In genomic region chr3L:2825377-2825776, dm6 we compare ENCODE assay signal across 2 fruit fly cellular contexts.
A peak's percentile ranks its signal among the peaks of the same experiment; 100 is the strongest.
TF ChIP-seq lines count a peak whose summit lies in the region.

No protein-coding gene starts in this region.

TF ChIP-seq in whole organism, embryonic, 481 proteins besides CTCF, POLR2A, EP300 and RAD21 (continued from another document and continues in another):
- TF ChIP-seq cato (GFP tag; optimal IDR thresholded peaks at IDR 0.05; lab: Kevin White, UChicago; ENCODE audit: borderline replicate concordance) = no peak
- TF ChIP-seq CG18262 (tag; optimal IDR thresholded peaks at IDR 0.05; lab: Kevin White, UChicago) = peak; percentile 68
- TF ChIP-seq CG15011 (GFP tag; optimal IDR thresholded peaks at IDR 0.05; lab: Kevin White, UChicago) = peak; percentile 26
- TF ChIP-seq Kr (GFP tag; optimal IDR thresholded peaks at IDR 0.05; lab: Kevin White, UChicago) = no peak
- no peak for TF ChIP-seq CG17186 (GFP tag; optimal IDR thresholded peaks at IDR 0.05; lab: Kevin White, UChicago)
- TF ChIP-seq CG12391 (tag; optimal IDR thresholded peaks at IDR 0.05; lab: Kevin White, UChicago) = peak; percentile 67
- TF ChIP-seq CG42726 (GFP tag; IDR thresholded peaks at IDR 0.05; lab: Robert Waterston, UW; ENCODE audit: partially characterized antibody) = no peak
- no peak for TF ChIP-seq B-H2 (GFP tag; optimal IDR thresholded peaks at IDR 0.05; lab: Kevin White, UChicago)
- TF ChIP-seq cas (GFP tag; IDR thresholded peaks at IDR 0.05; lab: Robert Waterston, UW) = no peak
- TF ChIP-seq esg (GFP tag; conservative IDR thresholded peaks at IDR 0.05; lab: Robert Waterston, UW) = peak; percentile 40
- TF ChIP-seq CG7928 (GFP tag; optimal IDR thresholded peaks at IDR 0.05; lab: Kevin White, UChicago) = no peak
- 0 out of 2 replicates have a peak, but pooled peaks have one; percentile 24 for TF ChIP-seq dati (GFP tag; IDR thresholded peaks at IDR 0.05; lab: Robert Waterston, UW)
- no peak for TF ChIP-seq cg (GFP tag; optimal IDR thresholded peaks at IDR 0.05; lab: Kevin White, UChicago)
- no peak; the same call in 1 of the 2 replicates for TF ChIP-seq Atf6 (GFP tag; IDR thresholded peaks at IDR 0.05; lab: Robert Waterston, UW)
- TF ChIP-seq dmrt11E (tag; optimal IDR thresholded peaks at IDR 0.05; lab: Kevin White, UChicago) = no peak
- no peak for TF ChIP-seq CG4282 (GFP tag; optimal IDR thresholded peaks at IDR 0.05; lab: Kevin White, UChicago)
- TF ChIP-seq Side (GFP tag; optimal IDR thresholded peaks at IDR 0.05; lab: Kevin White, UChicago) = peak; percentile 9
- no peak for TF ChIP-seq inv (GFP tag; IDR thresholded peaks at IDR 0.05; lab: Robert Waterston, UW; ENCODE audit: partially characterized antibody)
- no peak for TF ChIP-seq CG17612 (GFP tag; IDR thresholded peaks at IDR 0.05; lab: Robert Waterston, UW)
- TF ChIP-seq BtbVII (GFP tag; optimal IDR thresholded peaks at IDR 0.05; lab: Kevin White, UChicago) = peak; percentile 58
- no peak for TF ChIP-seq vnd (GFP tag; IDR thresholded peaks at IDR 0.05; lab: Robert Waterston, UW; ENCODE audit: partially characterized antibody)
- no peak for TF ChIP-seq CG4617 (GFP tag; optimal IDR thresholded peaks at IDR 0.05; lab: Kevin White, UChicago; ENCODE audit: borderline replicate concordance)
- TF ChIP-seq CG17568 (GFP tag; optimal IDR thresholded peaks at IDR 0.05; lab: Kevin White, UChicago) = no peak
- no peak for TF ChIP-seq CG4854 (GFP tag; optimal IDR thresholded peaks at IDR 0.05; lab: Kevin White, UChicago)
- no peak for TF ChIP-seq CG15073 (GFP tag; optimal IDR thresholded peaks at IDR 0.05; lab: Kevin White, UChicago)
- TF ChIP-seq CG7372 (GFP tag; IDR thresholded peaks at IDR 0.05; lab: Robert Waterston, UW) = no peak
- TF ChIP-seq sens-2 (GFP tag; IDR thresholded peaks at IDR 0.05; lab: Robert Waterston, UW) = no peak
- TF ChIP-seq Lim3 (GFP tag; IDR thresholded peaks at IDR 0.05; lab: Robert Waterston, UW) = no peak
- TF ChIP-seq hb (GFP tag; IDR thresholded peaks at IDR 0.05; lab: Robert Waterston, UW; ENCODE audit: partially characterized antibody) = no peak
- TF ChIP-seq Taf1 (GFP tag; IDR thresholded peaks at IDR 0.05; lab: Robert Waterston, UW) = no peak
- no peak for TF ChIP-seq CHES-1-like (GFP tag; optimal IDR thresholded peaks at IDR 0.05; lab: Kevin White, UChicago)
- no peak for TF ChIP-seq jigr1 (GFP tag; IDR thresholded peaks at IDR 0.05; lab: Robert Waterston, UW)
- peak; percentile 12 for TF ChIP-seq fd3F (GFP tag; optimal IDR thresholded peaks at IDR 0.05; lab: Kevin White, UChicago)
- TF ChIP-seq CG6791 (GFP tag; IDR thresholded peaks at IDR 0.05; lab: Robert Waterston, UW; ENCODE audit: partially characterized antibody) = no peak
- no peak for TF ChIP-seq Drgx (GFP tag; IDR thresholded peaks at IDR 0.05; lab: Robert Waterston, UW)
- TF ChIP-seq Max (GFP tag; optimal IDR thresholded peaks at IDR 0.05; lab: Kevin White, UChicago) = no peak
- peak in 1 of 2 experiments; percentile 31 for TF ChIP-seq Eip74EF (GFP tag; optimal IDR thresholded peaks at IDR 0.05; lab: Kevin White, UChicago)
- TF ChIP-seq Camta (GFP tag; optimal IDR thresholded peaks at IDR 0.05; lab: Kevin White, UChicago) = peak; percentile 16
- TF ChIP-seq sim (GFP tag; IDR thresholded peaks at IDR 0.05; lab: Robert Waterston, UW) = no peak
- TF ChIP-seq Oaz (GFP tag; IDR thresholded peaks at IDR 0.05; lab: Robert Waterston, UW) = 0 out of 2 replicates have a peak, but pooled peaks have one; percentile 9
- no peak for TF ChIP-seq Atf3 (GFP tag; optimal IDR thresholded peaks at IDR 0.05; lab: Kevin White, UChicago)
- no peak for TF ChIP-seq Neu2 (GFP tag; optimal IDR thresholded peaks at IDR 0.05; lab: Kevin White, UChicago; ENCODE audit: borderline replicate concordance)
- TF ChIP-seq zfh2 (GFP tag; optimal IDR thresholded peaks at IDR 0.05; lab: Kevin White, UChicago) = no peak
- no peak for TF ChIP-seq CG18476 (GFP tag; optimal IDR thresholded peaks at IDR 0.05; lab: Kevin White, UChicago)
- TF ChIP-seq CG9437 (GFP tag; optimal IDR thresholded peaks at IDR 0.05; lab: Kevin White, UChicago) = no peak
- no peak for TF ChIP-seq NFAT (GFP tag; IDR thresholded peaks at IDR 0.05; lab: Robert Waterston, UW)
- TF ChIP-seq CG6683 (GFP tag; optimal IDR thresholded peaks at IDR 0.05; lab: Kevin White, UChicago) = peak; percentile 38
- TF ChIP-seq CG14050 (GFP tag; IDR thresholded peaks at IDR 0.05; lab: Robert Waterston, UW) = no peak
- TF ChIP-seq grau (tag; optimal IDR thresholded peaks at IDR 0.05; lab: Kevin White, UChicago) = peak; percentile 68
- no peak for TF ChIP-seq h (optimal IDR thresholded peaks at IDR 0.05; lab: Kevin White, UChicago)
- TF ChIP-seq dimm (GFP tag; IDR thresholded peaks at IDR 0.05; lab: Robert Waterston, UW) = no peak
- TF ChIP-seq bab2 (GFP tag; optimal IDR thresholded peaks at IDR 0.05; lab: Kevin White, UChicago) = peak; percentile 52
- peak; percentile 75 for TF ChIP-seq CG31441 (GFP tag; IDR thresholded peaks at IDR 0.05; lab: Robert Waterston, UW)
- no peak for TF ChIP-seq corto (GFP tag; optimal IDR thresholded peaks at IDR 0.05; lab: Kevin White, UChicago)
- peak; percentile 52 for TF ChIP-seq sob (GFP tag; IDR thresholded peaks at IDR 0.05; lab: Robert Waterston, UW)
- TF ChIP-seq scrt (GFP tag; optimal IDR thresholded peaks at IDR 0.05; lab: Kevin White, UChicago) = peak; percentile 46
- peak; percentile 21 for TF ChIP-seq CG12155 (GFP tag; optimal IDR thresholded peaks at IDR 0.05; lab: Kevin White, UChicago)
- TF ChIP-seq schlank (tag; optimal IDR thresholded peaks at IDR 0.05; lab: Kevin White, UChicago) = no peak
- no peak for TF ChIP-seq gcm2 (GFP tag; optimal IDR thresholded peaks at IDR 0.05; lab: Kevin White, UChicago)
- no peak for TF ChIP-seq aop (GFP tag; IDR thresholded peaks at IDR 0.05; lab: Robert Waterston, UW)
- no peak for TF ChIP-seq vfl (GFP tag; optimal IDR thresholded peaks at IDR 0.05; lab: Kevin White, UChicago)
- TF ChIP-seq CG9215 (GFP tag; IDR thresholded peaks at IDR 0.05; lab: Robert Waterston, UW) = no peak
- peak; percentile 57 for TF ChIP-seq sd (tag; optimal IDR thresholded peaks at IDR 0.05; lab: Kevin White, UChicago)
- peak; percentile 80 for TF ChIP-seq Fer1 (GFP tag; optimal IDR thresholded peaks at IDR 0.05; lab: Kevin White, UChicago)
- peak; percentile 31; the same call in 1 of the 3 replicates for TF ChIP-seq B-H1 (GFP tag; IDR thresholded peaks at IDR 0.05; lab: Robert Waterston, UW)
- TF ChIP-seq grn (GFP tag; optimal IDR thresholded peaks at IDR 0.05; lab: Kevin White, UChicago) = no peak
- peak; percentile 28 for TF ChIP-seq salm (tag; optimal IDR thresholded peaks at IDR 0.05; lab: Kevin White, UChicago)

TF ChIP-seq in whole organism, wandering third instar larva, 38 proteins besides CTCF, POLR2A, EP300 and RAD21 (continued from another document):
- no peak for TF ChIP-seq Dif (GFP tag; optimal IDR thresholded peaks at IDR 0.05; lab: Kevin White, UChicago; ENCODE audit: partially characterized antibody)
- TF ChIP-seq Sp1 (GFP tag; optimal IDR thresholded peaks at IDR 0.05; lab: Kevin White, UChicago) = no peak
- no peak for TF ChIP-seq usp (GFP tag; optimal IDR thresholded peaks at IDR 0.05; lab: Kevin White, UChicago)
TF ChIP-seq in whole organism, wandering third instar larva: peak in this region for 5.
